Fruit fly (Drosophila melanogaster): Measurements from ENCODE around the gene Akt.

Akt gene

DNA sequence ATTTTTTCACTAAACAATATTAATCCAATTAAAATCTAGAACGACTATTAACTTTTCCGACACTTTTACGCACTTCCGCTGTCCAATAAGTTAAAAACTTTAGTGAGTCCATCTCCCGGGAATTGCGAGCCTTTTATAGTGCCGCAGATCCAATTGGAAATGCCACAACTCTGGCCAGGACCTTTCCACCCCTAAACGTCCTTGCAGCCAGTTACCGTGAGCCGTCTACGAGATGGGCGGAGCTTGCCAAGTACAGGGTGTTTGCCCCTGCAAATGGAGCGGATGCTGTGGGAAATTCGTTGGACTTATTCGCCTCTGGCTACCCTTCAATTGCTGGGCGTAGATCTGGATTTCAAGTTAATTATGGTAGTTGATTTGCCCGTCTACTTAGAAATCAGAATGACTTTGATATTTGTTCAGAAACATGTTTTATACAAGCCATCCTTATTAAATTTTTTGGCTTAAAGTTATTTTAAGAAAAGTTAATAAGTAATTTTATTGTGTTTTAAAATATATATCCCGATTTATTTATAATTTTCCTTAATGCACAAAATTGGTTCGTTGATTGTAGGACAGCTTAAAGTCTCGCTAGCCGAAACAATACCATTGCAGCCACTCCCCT, 52.3 kb downstream of the Akt start, which contains the start of gene Fer2 (continued):
- TF ChIP-seq CG13624 (GFP tag; optimal IDR thresholded peaks at IDR 0.05) (no peak), Ptx1 (GFP tag; IDR thresholded peaks at IDR 0.05) (peak; percentile 41; the same call in 1 of the 2 replicates), ab (GFP tag; optimal IDR thresholded peaks at IDR 0.05) (no peak), CG11398 (GFP tag; optimal IDR thresholded peaks at IDR 0.05) (no peak), CG10366 (GFP tag; IDR thresholded peaks at IDR 0.05) (0 out of 2 replicates have a peak, but pooled peaks have one; percentile 14), tio (GFP tag; optimal IDR thresholded peaks at IDR 0.05) (no peak), CG17361 (GFP tag; IDR thresholded peaks at IDR 0.05) (peak; percentile 56; the same call in 2 of the 3 replicates), CG18764 (GFP tag; optimal IDR thresholded peaks at IDR 0.05) (no peak), CG11504 (tag; optimal IDR thresholded peaks at IDR 0.05) (peak; percentile 67), CG11456 (GFP tag; IDR thresholded peaks at IDR 0.05) (no peak), BEAF-32 (GFP tag; optimal IDR thresholded peaks at IDR 0.05) (no peak), CG7556 (GFP tag; optimal IDR thresholded peaks at IDR 0.05) (peak; percentile 1), lov (optimal IDR thresholded peaks at IDR 0.05) (no peak), lov (GFP tag; IDR thresholded peaks at IDR 0.05) (no peak), dysf (GFP tag; IDR thresholded peaks at IDR 0.05) (peak; percentile 58; the same call in 2 of the 3 replicates), CG2199 (GFP tag; IDR thresholded peaks at IDR 0.05) (no peak), CG6689 (GFP tag; IDR thresholded peaks at IDR 0.05) (no peak), ato (GFP tag; IDR thresholded peaks at IDR 0.05; ENCODE audit: partially characterized antibody) (no peak), bbx (GFP tag; IDR thresholded peaks at IDR 0.05; ENCODE audit: partially characterized antibody) (no peak), lilli (GFP tag; optimal IDR thresholded peaks at IDR 0.05) (no peak), ftz-f1 (GFP tag; optimal IDR thresholded peaks at IDR 0.05) (no peak), mirr (GFP tag; optimal IDR thresholded peaks at IDR 0.05) (no peak), pnt (GFP tag; optimal IDR thresholded peaks at IDR 0.05) (no peak), Trl (optimal IDR thresholded peaks at IDR 0.05) (no peak), Trl (GFP tag; optimal IDR thresholded peaks at IDR 0.05) (no peak), CG4854 (GFP tag; optimal IDR thresholded peaks at IDR 0.05) (no peak), Nf-YB (GFP tag; optimal IDR thresholded peaks at IDR 0.05) (peak; percentile 91), CG9727 (GFP tag; optimal IDR thresholded peaks at IDR 0.05) (peak; percentile 19), CG2116 (GFP tag; optimal IDR thresholded peaks at IDR 0.05) (no peak), CG10462 (GFP tag; optimal IDR thresholded peaks at IDR 0.05) (no peak), CG2120 (GFP tag; optimal IDR thresholded peaks at IDR 0.05) (no peak), scrt (GFP tag; optimal IDR thresholded peaks at IDR 0.05) (peak; percentile 8), gce (GFP tag; IDR thresholded peaks at IDR 0.05) (no peak), rib (GFP tag; IDR thresholded peaks at IDR 0.05) (no peak), CG14710 (tag; optimal IDR thresholded peaks at IDR 0.05) (peak; percentile 16), TFAM (GFP tag; optimal IDR thresholded peaks at IDR 0.05) (no peak), CG34224 (GFP tag; IDR thresholded peaks at IDR 0.05; ENCODE audit: partially characterized antibody) (no peak), CG14050 (GFP tag; IDR thresholded peaks at IDR 0.05) (no peak), lab (GFP tag; optimal IDR thresholded peaks at IDR 0.05) (peak; percentile 52), ase (GFP tag; IDR thresholded peaks at IDR 0.05) (no peak), fd96Cb (tag; optimal IDR thresholded peaks at IDR 0.05) (peak; percentile 35), gsb (GFP tag; IDR thresholded peaks at IDR 0.05) (no peak), HHEX (GFP tag; optimal IDR thresholded peaks at IDR 0.05) (peak; percentile 20), vnd (GFP tag; IDR thresholded peaks at IDR 0.05; ENCODE audit: partially characterized antibody) (no peak), CG4730 (GFP tag; IDR thresholded peaks at IDR 0.05) (no peak), prd (optimal IDR thresholded peaks at IDR 0.05) (no peak), prd (GFP tag; IDR thresholded peaks at IDR 0.05) (0 out of 3 replicates have a peak, but pooled peaks have one; percentile 23), CG7357 (GFP tag; IDR thresholded peaks at IDR 0.05) (no peak), inv (GFP tag; IDR thresholded peaks at IDR 0.05; ENCODE audit: partially characterized antibody) (no peak), Fer1 (GFP tag; optimal IDR thresholded peaks at IDR 0.05) (peak; percentile 57), CG9437 (GFP tag; optimal IDR thresholded peaks at IDR 0.05) (no peak)
